Fruit fly (Drosophila melanogaster) whole organism, pupa: ENCODE results near the gene RNF220.

Experiments
- CG12605 ChIP-seq: fragments of 200-800 bp; sonication (Bioruptor generic); IDR thresholded peaks from 2 replicates; pipeline ENCODE4 v1.3.6; 2022; ENCODE audit warnings: missing biosample characterization, missing genetic modification characterization
- CG9948 ChIP-seq: fragments of 200-800 bp; sonication (Bioruptor generic); optimal IDR thresholded peaks from 2 replicates; lab custom pipeline; 2018; ENCODE audit warnings: missing biosample characterization, mild to moderate bottlenecking, missing genetic modification characterization, moderate library complexity
- Pif1B ChIP-seq: fragments of 200-800 bp; sonication (Bioruptor generic); optimal IDR thresholded peaks from 3 replicates; lab custom pipeline; 2016; ENCODE audit warnings: missing biosample characterization, missing genetic modification characterization
- Snoo ChIP-seq: fragments of 200-800 bp; sonication (Bioruptor generic); optimal IDR thresholded peaks from 3 replicates; lab custom pipeline; 2017; ENCODE audit warnings: missing biosample characterization, mild to moderate bottlenecking, missing genetic modification characterization, inconsistent platforms

dm6 chr3R:22766072-22766471, 39.9 kb upstream of the RNF220 start, which contains the start of gene Nepl15:
- TF ChIP-seq Snoo (tag; lab: Kevin White, UChicago) (no peak), CG9948 (tag; lab: Kevin White, UChicago) (no peak), CG12605 (GFP tag; lab: Robert Waterston, UW) (no peak), Pif1B (GFP tag; lab: Kevin White, UChicago) (no peak)
